Fruit fly (Drosophila melanogaster): Measurements from ENCODE around the gene CG10581.

Gene CG10581

DNA sequence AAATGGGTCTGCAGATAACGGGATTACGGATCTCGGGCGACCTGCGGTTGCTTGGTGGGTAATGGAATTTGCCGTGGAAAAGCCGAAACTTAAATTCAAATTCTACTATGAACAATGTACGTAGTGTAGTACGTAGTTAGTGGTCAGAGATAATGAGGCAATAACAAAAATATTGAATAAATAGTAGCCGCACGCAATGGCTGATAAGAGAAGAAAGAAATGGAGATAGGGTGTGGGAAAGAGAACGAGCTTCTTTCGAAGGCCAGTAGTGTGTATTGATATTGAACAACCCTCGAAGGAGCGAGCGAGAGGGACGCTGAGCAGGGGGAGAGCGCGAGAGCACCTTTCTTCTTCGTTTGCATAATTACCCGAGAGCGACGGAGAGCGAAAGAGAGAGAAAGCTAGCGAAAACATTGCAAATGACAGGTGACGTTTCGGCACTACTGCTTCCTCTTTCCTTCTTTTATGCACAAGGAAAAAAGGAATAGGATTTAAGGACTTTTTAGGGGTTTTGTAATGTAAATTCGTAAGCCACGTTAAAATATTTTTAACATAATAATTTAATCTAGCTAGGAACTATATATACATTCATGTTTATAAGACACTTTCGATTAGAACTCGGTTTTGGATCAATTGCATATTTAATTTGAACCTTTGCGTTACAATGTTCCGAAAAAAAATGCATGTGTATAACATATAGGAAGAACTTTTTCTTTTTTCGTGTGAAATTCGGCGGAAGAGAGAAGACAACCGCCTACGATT, 23.0 kb downstream of the CG10581 start (continued):
- TF ChIP-seq CG3919 (GFP tag; optimal IDR thresholded peaks at IDR 0.05) (peak; percentile 32), dsx (GFP tag; optimal IDR thresholded peaks at IDR 0.05; ENCODE audit: poor library complexity, severe bottlenecking) (peak; percentile 13), ss (GFP tag; optimal IDR thresholded peaks at IDR 0.05) (peak; percentile 3 to 8), CG31627 (GFP tag; optimal IDR thresholded peaks at IDR 0.05) (peak; percentile 47), CG10631 (GFP tag; optimal IDR thresholded peaks at IDR 0.05) (peak; percentile 32), CG4318 (GFP tag; optimal IDR thresholded peaks at IDR 0.05) (peak; percentile 66), CG9139 (GFP tag; optimal IDR thresholded peaks at IDR 0.05) (no peak), Sox14 (GFP tag; optimal IDR thresholded peaks at IDR 0.05) (peak; percentile 30), CG8119 (GFP tag; IDR thresholded peaks at IDR 0.05) (peak; percentile 75), CG8319 (GFP tag; optimal IDR thresholded peaks at IDR 0.05) (no peak), Hr4 (GFP tag; optimal IDR thresholded peaks at IDR 0.05) (peak; percentile 75), Eip78C (GFP tag) (peak; percentile 86), Eip93F (GFP tag; optimal IDR thresholded peaks at IDR 0.05) (no peak), Ets21C (GFP tag; optimal IDR thresholded peaks at IDR 0.05) (no peak), fkh (GFP tag; optimal IDR thresholded peaks at IDR 0.05) (peak; percentile 69), Lpt (GFP tag; optimal IDR thresholded peaks at IDR 0.05) (peak; percentile 37), salr (GFP tag; optimal IDR thresholded peaks at IDR 0.05) (peak in 1 of 2 experiments; percentile 75), CG15336 (GFP tag; IDR thresholded peaks at IDR 0.05) (peak; percentile 67), Gug (GFP tag; IDR thresholded peaks at IDR 0.05) (no peak)

DNA sequence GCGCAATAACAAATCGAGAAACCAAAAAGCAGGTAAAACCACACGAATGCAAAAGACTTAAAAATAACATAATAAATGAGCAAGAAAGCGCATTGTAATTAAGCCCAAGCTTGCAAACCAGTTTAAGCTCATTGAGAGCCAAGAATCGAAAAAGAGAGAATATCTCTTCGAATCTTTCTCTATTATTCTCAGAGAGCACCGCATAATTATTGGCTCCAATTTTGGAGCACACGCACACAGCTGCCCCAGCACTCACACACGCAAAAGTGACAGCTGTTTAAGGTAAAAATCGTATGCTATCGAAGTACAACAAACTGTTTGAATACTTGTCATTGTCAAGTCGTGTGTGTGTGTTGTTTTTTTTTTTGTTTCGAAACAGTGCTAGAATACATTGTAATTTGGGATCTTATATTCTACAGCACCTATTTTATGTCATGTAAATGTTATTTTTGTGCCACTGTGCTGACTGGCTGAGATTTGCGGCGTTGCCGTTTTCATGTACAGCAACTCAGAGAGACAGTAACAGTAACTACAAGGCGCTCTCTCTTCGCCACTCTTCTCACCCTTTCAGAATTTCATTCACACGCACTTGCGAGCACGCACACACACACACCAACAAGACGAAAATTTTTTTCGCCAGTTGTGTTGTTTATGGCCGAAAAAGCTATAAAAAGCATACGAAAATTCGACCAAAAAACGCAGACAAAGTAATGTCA, 24.4 kb downstream of the CG10581 start:
- TF ChIP-seq achi (GFP tag; optimal IDR thresholded peaks at IDR 0.05) (peak; percentile 87), OdsH (GFP tag; optimal IDR thresholded peaks at IDR 0.05) (peak; percentile 71), Sox14 (GFP tag; optimal IDR thresholded peaks at IDR 0.05) (peak; percentile 89), acj6 (GFP tag; optimal IDR thresholded peaks at IDR 0.05) (peak; percentile 78), svp (GFP tag) (peak; percentile 91), CG34406 (GFP tag; optimal IDR thresholded peaks at IDR 0.05) (peak; percentile 80), dac (GFP tag; optimal IDR thresholded peaks at IDR 0.05) (peak; percentile 46), Eip93F (GFP tag; optimal IDR thresholded peaks at IDR 0.05) (no peak), net (GFP tag; optimal IDR thresholded peaks at IDR 0.05) (peak; percentile 78), CG1621 (tag; optimal IDR thresholded peaks at IDR 0.05) (peak; percentile 46), ss (GFP tag; optimal IDR thresholded peaks at IDR 0.05) (peak; percentile 22 to 43), topi (GFP tag; optimal IDR thresholded peaks at IDR 0.05) (peak; percentile 85), spab (GFP tag; optimal IDR thresholded peaks at IDR 0.05) (peak; percentile 34), CG16779 (tag; optimal IDR thresholded peaks at IDR 0.05) (peak; percentile 68), CG11294 (GFP tag; IDR thresholded peaks at IDR 0.05) (peak; percentile 69), Ets21C (GFP tag; optimal IDR thresholded peaks at IDR 0.05) (peak; percentile 74), CG10669 (GFP tag; optimal IDR thresholded peaks at IDR 0.05) (peak; percentile 60), CG6792 (GFP tag; optimal IDR thresholded peaks at IDR 0.05) (peak; percentile 78), lz (GFP tag; optimal IDR thresholded peaks at IDR 0.05) (peak; percentile 86), fd59A (GFP tag; optimal IDR thresholded peaks at IDR 0.05) (peak; percentile 12), pdm3 (GFP tag; optimal IDR thresholded peaks at IDR 0.05) (peak; percentile 84), CG15336 (GFP tag; IDR thresholded peaks at IDR 0.05) (peak; percentile 85), Eip78C (GFP tag) (peak; percentile 95), CG3919 (GFP tag; optimal IDR thresholded peaks at IDR 0.05) (peak; percentile 84), CG8632 (GFP tag; optimal IDR thresholded peaks at IDR 0.05) (peak; percentile 78), salr (GFP tag; optimal IDR thresholded peaks at IDR 0.05) (peak; percentile 33 to 75), Met (GFP tag; optimal IDR thresholded peaks at IDR 0.05) (peak; percentile 88), Smox (GFP tag; optimal IDR thresholded peaks at IDR 0.05) (peak; percentile 82), Blimp-1 (GFP tag; optimal IDR thresholded peaks at IDR 0.05) (peak; percentile 7), esn (GFP tag; optimal IDR thresholded peaks at IDR 0.05) (peak; percentile 88), Eip75B (GFP tag; optimal IDR thresholded peaks at IDR 0.05) (peak; percentile 87), eg (GFP tag; IDR thresholded peaks at IDR 0.05) (peak; percentile 82), Sox15 (GFP tag; optimal IDR thresholded peaks at IDR 0.05) (peak; percentile 64), CG4318 (GFP tag; optimal IDR thresholded peaks at IDR 0.05) (peak; percentile 27), fd85E (GFP tag; optimal IDR thresholded peaks at IDR 0.05) (peak; percentile 32), Sox102F (GFP tag; optimal IDR thresholded peaks at IDR 0.05) (peak; percentile 89), Hr39 (GFP tag; optimal IDR thresholded peaks at IDR 0.05) (peak; percentile 85)
